Worm (Caenorhabditis elegans) whole organism, L1 larva: ENCODE results near the gene Y37D8A.19.

Source experiments
- ceh-88 ChIP-seq: fragments of 200-800 bp; sonication (Bioruptor generic); IDR thresholded peaks from 2 replicates; pipeline ENCODE4 v1.3.6; 2022; ENCODE audit warnings: missing genetic modification characterization, missing compliant biosample characterization
- dsc-1 ChIP-seq: sonication (generic microtip); optimal IDR thresholded peaks from 2 replicates; lab custom pipeline; 2016; ENCODE audit warnings: mild to moderate bottlenecking, missing genetic modification characterization, missing compliant biosample characterization
- hlh-4 ChIP-seq: sonication (generic microtip); optimal IDR thresholded peaks from 2 replicates; lab custom pipeline; 2016; ENCODE audit warnings: mild to moderate bottlenecking, missing genetic modification characterization, missing compliant biosample characterization
- tlp-1 ChIP-seq: fragments of 150-350 bp; optimal IDR thresholded peaks from 2 replicates; lab custom pipeline; 2014; ENCODE audit warnings: missing biosample characterization, missing genetic modification characterization
- ztf-4 ChIP-seq: fragments of 150-350 bp; optimal IDR thresholded peaks from 2 replicates; lab custom pipeline; 2014; ENCODE audit warnings: missing biosample characterization, missing genetic modification characterization

DNA sequence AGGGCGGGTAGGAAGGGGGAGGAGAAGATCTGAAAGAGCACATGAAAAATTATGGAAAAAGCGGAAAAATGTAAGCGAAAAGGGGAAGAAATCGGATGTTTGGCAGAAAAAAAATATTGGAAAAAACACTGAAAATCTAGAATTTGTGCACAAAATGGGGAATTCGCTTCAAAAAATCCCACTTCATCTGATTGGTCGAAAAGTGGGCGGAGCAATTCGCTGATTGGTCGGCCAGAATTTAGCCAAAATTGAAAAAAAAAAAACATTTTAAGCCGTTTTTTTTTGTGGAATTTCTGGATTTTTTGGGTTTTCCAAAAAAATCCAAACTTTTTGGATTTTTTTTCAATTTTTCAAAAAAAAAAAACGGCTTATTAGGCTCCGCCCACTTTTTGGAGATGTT lies 8.9 kb upstream of the Y37D8A.19 start:
- TF ChIP-seq tlp-1 (tag; lab: Kevin White, UChicago) (no peak), dsc-1 (tag; lab: Kevin White, UChicago) (no peak), hlh-4 (no peak), ztf-4 (no peak), ceh-88 (GFP tag; lab: Robert Waterston, UW) (no peak)
